Fruit fly (Drosophila melanogaster): ENCODE data around the gene MED30.

The MED30 gene

DNA sequence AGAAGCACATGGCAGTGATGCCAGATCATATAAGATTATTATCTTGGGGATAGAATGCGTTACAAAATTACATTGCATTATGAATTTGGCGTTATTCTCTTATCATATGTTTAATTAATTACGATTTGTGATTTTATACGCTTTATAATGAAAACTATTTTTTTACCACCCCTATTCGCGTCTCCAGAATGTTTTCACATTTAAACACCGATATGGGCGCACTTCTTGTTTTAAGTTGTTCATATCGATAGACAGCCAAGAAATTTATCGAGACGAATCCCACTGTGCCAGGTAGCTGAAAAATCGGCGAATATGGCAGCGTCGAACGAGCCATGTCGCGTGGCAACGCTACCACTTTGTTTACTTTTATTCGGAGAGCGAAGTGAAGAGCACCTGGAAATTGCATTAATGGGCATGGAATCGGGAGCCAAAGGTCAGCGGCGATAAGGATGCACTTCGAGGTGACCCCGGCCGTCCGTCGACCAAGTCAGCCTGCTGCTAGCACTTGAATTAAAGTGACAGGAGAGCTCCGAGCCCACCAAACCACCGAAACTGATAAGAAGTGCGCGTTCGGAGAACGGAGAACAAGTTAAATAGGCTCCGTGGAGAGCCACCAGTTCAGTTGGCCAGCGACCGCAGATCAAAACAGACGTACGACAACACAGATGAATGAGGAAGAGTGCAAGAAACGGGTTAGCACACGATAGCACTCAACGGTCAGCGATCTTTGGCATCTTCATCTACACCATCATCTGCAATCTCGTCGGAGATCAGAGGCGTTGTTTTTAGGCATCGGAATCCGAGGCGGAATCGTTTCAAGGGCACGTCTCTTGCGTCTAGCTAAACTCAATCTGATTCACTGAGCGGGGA is 5.5 kb downstream of the MED30 start, which contains the start of gene Gale (continued):
- TF ChIP-seq lz (GFP tag; optimal IDR thresholded peaks at IDR 0.05) (no peak), dac (GFP tag; optimal IDR thresholded peaks at IDR 0.05) (no peak), CG10669 (GFP tag; optimal IDR thresholded peaks at IDR 0.05) (no peak), CG11762 (GFP tag; optimal IDR thresholded peaks at IDR 0.05; ENCODE audit: insufficient read depth) (no peak), dsx (GFP tag; optimal IDR thresholded peaks at IDR 0.05; ENCODE audit: poor library complexity, severe bottlenecking) (no peak), Hr38 (GFP tag; optimal IDR thresholded peaks at IDR 0.05) (no peak), Eip75B (GFP tag; optimal IDR thresholded peaks at IDR 0.05) (no peak), CG16779 (tag; optimal IDR thresholded peaks at IDR 0.05) (peak; percentile 31), ss (GFP tag; optimal IDR thresholded peaks at IDR 0.05) (peak; percentile 24 to 61), CG31627 (GFP tag; optimal IDR thresholded peaks at IDR 0.05) (no peak)

DNA sequence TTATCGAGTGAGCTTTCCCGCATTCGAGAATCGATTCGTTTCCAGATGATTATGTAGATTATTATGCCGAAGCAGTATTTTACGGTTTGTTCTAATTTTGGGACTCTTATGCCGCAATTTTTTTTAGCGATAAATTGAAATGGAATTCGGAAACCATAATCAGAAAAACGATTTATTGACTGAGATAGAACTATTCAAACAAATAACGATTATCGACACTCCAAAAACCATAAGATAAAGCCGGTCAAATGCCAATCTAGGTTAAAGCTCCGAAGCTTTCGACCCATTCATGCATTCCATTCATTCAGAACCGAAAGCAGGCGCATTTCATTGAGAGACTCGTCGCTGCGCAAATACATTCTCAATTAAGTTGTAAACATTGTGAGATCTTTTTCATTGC is 6.4 kb downstream of the MED30 start:
- no peak for TF ChIP-seq Sox14 (GFP tag; optimal IDR thresholded peaks at IDR 0.05)
- TF ChIP-seq CG10631 (GFP tag; optimal IDR thresholded peaks at IDR 0.05), result no peak
- no peak for TF ChIP-seq CG34406 (GFP tag; optimal IDR thresholded peaks at IDR 0.05)
- no peak for TF ChIP-seq Eip78C (GFP tag)
- TF ChIP-seq Eip93F (GFP tag; optimal IDR thresholded peaks at IDR 0.05), result no peak
- TF ChIP-seq CG31627 (GFP tag; optimal IDR thresholded peaks at IDR 0.05), result no peak
- no peak for TF ChIP-seq CG16779 (tag; optimal IDR thresholded peaks at IDR 0.05)
- no peak for TF ChIP-seq CG8632 (GFP tag; optimal IDR thresholded peaks at IDR 0.05)
- TF ChIP-seq CG6808 (GFP tag; optimal IDR thresholded peaks at IDR 0.05), result no peak
- TF ChIP-seq CG8119 (GFP tag; IDR thresholded peaks at IDR 0.05), result no peak
- TF ChIP-seq Ets96B (tag; optimal IDR thresholded peaks at IDR 0.05), result no peak
- TF ChIP-seq esn (GFP tag; optimal IDR thresholded peaks at IDR 0.05), result no peak
- no peak for TF ChIP-seq Eip75B (GFP tag; optimal IDR thresholded peaks at IDR 0.05)
- no peak for TF ChIP-seq CG9139 (GFP tag; optimal IDR thresholded peaks at IDR 0.05)
- TF ChIP-seq fd59A (GFP tag; optimal IDR thresholded peaks at IDR 0.05), result no peak

DNA sequence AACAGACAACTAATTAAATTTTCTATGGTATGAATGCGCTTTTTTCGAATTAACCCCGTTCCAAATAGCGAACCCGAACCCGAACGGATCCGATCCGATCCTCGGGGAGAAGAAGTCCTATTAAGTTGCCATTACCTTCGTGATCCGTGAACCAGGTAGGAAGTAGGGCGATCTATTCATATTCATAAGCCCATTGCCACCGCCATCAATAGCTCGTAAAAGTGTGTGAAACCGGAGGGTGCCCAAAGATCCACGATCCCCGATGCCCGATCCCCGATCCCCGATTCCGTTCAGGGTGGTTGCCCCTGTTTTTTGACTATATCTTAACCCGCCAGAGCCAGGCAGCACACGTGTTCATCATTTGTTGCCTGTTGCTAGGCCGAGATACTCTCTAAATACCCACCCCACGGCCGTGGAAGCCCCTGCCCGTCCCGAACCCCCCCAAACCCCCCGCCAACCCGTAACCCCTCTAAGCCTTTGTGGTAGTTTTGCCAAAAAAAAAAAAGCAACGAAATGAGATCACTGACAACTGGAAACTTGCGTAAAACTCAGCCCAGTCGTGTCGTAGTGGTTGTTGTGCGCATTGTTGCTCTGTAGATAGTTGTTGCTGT is 8.4 kb downstream of the MED30 start:
- TF ChIP-seq CG10631 (GFP tag; optimal IDR thresholded peaks at IDR 0.05) (no peak), cyc (GFP tag; optimal IDR thresholded peaks at IDR 0.05) (no peak), Sox15 (GFP tag; optimal IDR thresholded peaks at IDR 0.05) (no peak), CG6276 (GFP tag; optimal IDR thresholded peaks at IDR 0.05) (no peak), Lpt (GFP tag; optimal IDR thresholded peaks at IDR 0.05) (no peak), CG1621 (tag; optimal IDR thresholded peaks at IDR 0.05) (no peak), Met (GFP tag; optimal IDR thresholded peaks at IDR 0.05) (no peak), CG11762 (GFP tag; optimal IDR thresholded peaks at IDR 0.05; ENCODE audit: insufficient read depth) (no peak), acj6 (GFP tag; optimal IDR thresholded peaks at IDR 0.05) (no peak), CG8632 (GFP tag; optimal IDR thresholded peaks at IDR 0.05) (no peak), CG6792 (GFP tag; optimal IDR thresholded peaks at IDR 0.05) (no peak), CG6808 (GFP tag; optimal IDR thresholded peaks at IDR 0.05) (no peak), CG4318 (GFP tag; optimal IDR thresholded peaks at IDR 0.05) (no peak), vri (GFP tag; optimal IDR thresholded peaks at IDR 0.05) (no peak), CG11902 (GFP tag; optimal IDR thresholded peaks at IDR 0.05) (no peak), CG8119 (GFP tag; IDR thresholded peaks at IDR 0.05) (no peak), CG8319 (GFP tag; optimal IDR thresholded peaks at IDR 0.05) (no peak)

Measured in whole organism, prepupa.